Fruit fly (Drosophila melanogaster) whole organism, embryonic: ENCODE results near the gene CG31103.
A peak's percentile ranks its signal among the peaks of the same experiment; 100 is the strongest.

ENCODE experiments used
- Bgb ChIP-seq: fragments of 200-800 bp; sonication (Bioruptor generic); IDR thresholded peaks from 2 replicates; pipeline ENCODE4 v1.3.6; 2022; ENCODE audit warnings: missing biosample characterization, missing genetic modification characterization; ENCODE audit not compliant: partially characterized antibody
- CG1024 ChIP-seq: fragments of 200-800 bp; sonication (Bioruptor generic); IDR thresholded peaks from 2 replicates; pipeline ENCODE4 v1.3.6; 2022; ENCODE audit warnings: missing biosample characterization, missing genetic modification characterization
- CG10654 ChIP-seq: fragments of 200-800 bp; sonication (Bioruptor generic); optimal IDR thresholded peaks from 2 replicates; lab custom pipeline; 2016; ENCODE audit warnings: missing biosample characterization, missing genetic modification characterization
- CG11093 ChIP-seq: fragments of 200-800 bp; sonication (Bioruptor generic); IDR thresholded peaks from 3 replicates; pipeline ENCODE4 v1.3.6; 2022; ENCODE audit warnings: missing biosample characterization, missing genetic modification characterization
- CG12391 ChIP-seq: fragments of 200-800 bp; sonication (Bioruptor generic); optimal IDR thresholded peaks from 3 replicates; lab custom pipeline; 2018; ENCODE audit warnings: missing biosample characterization, mild to moderate bottlenecking, missing genetic modification characterization, moderate library complexity
- CG12769 ChIP-seq: fragments of 200-800 bp; sonication (Bioruptor generic); optimal IDR thresholded peaks from 2 replicates; lab custom pipeline; 2019; ENCODE audit warnings: missing biosample characterization, mild to moderate bottlenecking, missing genetic modification characterization, moderate library complexity
- CG12942 ChIP-seq: fragments of 200-800 bp; sonication (Bioruptor generic); optimal IDR thresholded peaks from 3 replicates; lab custom pipeline; 2016; ENCODE audit warnings: missing biosample characterization, missing genetic modification characterization
- CG14710 ChIP-seq: fragments of 200-800 bp; sonication (Bioruptor generic); optimal IDR thresholded peaks from 3 replicates; lab custom pipeline; 2019; ENCODE audit warnings: missing biosample characterization, mild to moderate bottlenecking, missing genetic modification characterization, moderate library complexity
- CG16779 ChIP-seq: fragments of 200-800 bp; sonication (Bioruptor generic); IDR thresholded peaks from 2 replicates; pipeline ENCODE4 v1.3.6; 2022; ENCODE audit warnings: missing biosample characterization, missing genetic modification characterization
- CG17829 ChIP-seq: fragments of 200-800 bp; optimal IDR thresholded peaks from 2 replicates; lab custom pipeline; 2019; ENCODE audit warnings: missing biosample characterization, mild to moderate bottlenecking, missing genetic modification characterization, moderate library complexity
- CG2199 ChIP-seq: fragments of 200-800 bp; sonication (Bioruptor generic); IDR thresholded peaks from 3 replicates; pipeline ENCODE4 v1.3.6; 2022; ENCODE audit warnings: missing biosample characterization, missing genetic modification characterization
- CG31365 ChIP-seq: fragments of 200-800 bp; sonication (Bioruptor generic); optimal IDR thresholded peaks from 2 replicates; lab custom pipeline; 2018; ENCODE audit warnings: missing biosample characterization, mild to moderate bottlenecking, missing genetic modification characterization
- CG4730 ChIP-seq: fragments of 200-800 bp; sonication (Bioruptor generic); IDR thresholded peaks from 2 replicates; pipeline ENCODE4 v1.3.6; 2022; ENCODE audit warnings: missing biosample characterization, missing genetic modification characterization
- CG4854 ChIP-seq: fragments of 200-800 bp; sonication (Bioruptor generic); optimal IDR thresholded peaks from 2 replicates; lab custom pipeline; 2016; ENCODE audit warnings: missing biosample characterization, missing genetic modification characterization, inconsistent platforms
- CG6683 ChIP-seq: fragments of 200-800 bp; sonication (Bioruptor generic); optimal IDR thresholded peaks from 2 replicates; lab custom pipeline; 2017; ENCODE audit warnings: missing biosample characterization, mild to moderate bottlenecking, missing genetic modification characterization, missing genetic modification reagents
- CG7271 ChIP-seq: fragments of 200-800 bp; sonication (Bioruptor generic); optimal IDR thresholded peaks from 2 replicates; lab custom pipeline; 2018; ENCODE audit warnings: missing biosample characterization, mild to moderate bottlenecking, missing genetic modification characterization, moderate library complexity
- CG7786 ChIP-seq: fragments of 200-800 bp; sonication (Bioruptor generic); optimal IDR thresholded peaks from 2 replicates; lab custom pipeline; 2016; ENCODE audit warnings: missing biosample characterization, missing genetic modification characterization
- CG7839 ChIP-seq: fragments of 200-800 bp; sonication (Bioruptor generic); optimal IDR thresholded peaks from 3 replicates; lab custom pipeline; 2018; ENCODE audit warnings: missing biosample characterization, mild to moderate bottlenecking, missing genetic modification characterization, moderate library complexity
- CG7987 ChIP-seq: fragments of 200-800 bp; sonication (Bioruptor generic); optimal IDR thresholded peaks from 2 replicates; lab custom pipeline; 2018; ENCODE audit warnings: missing biosample characterization, mild to moderate bottlenecking, missing genetic modification characterization, moderate library complexity
- CrebB ChIP-seq: fragments of 200-800 bp; sonication (Bioruptor generic); optimal IDR thresholded peaks from 3 replicates; lab custom pipeline; 2018; ENCODE audit warnings: missing biosample characterization, mild to moderate bottlenecking, missing genetic modification characterization
- Dll ChIP-seq: fragments of 200-800 bp; sonication (Bioruptor generic); IDR thresholded peaks from 4 replicates; pipeline ENCODE4 v1.3.6; 2022; ENCODE audit warnings: missing biosample characterization, missing genetic modification characterization; ENCODE audit not compliant: partially characterized antibody
- Dref ChIP-seq: fragments of 200-800 bp; sonication (Bioruptor generic); IDR thresholded peaks from 2 replicates; pipeline ENCODE4 v1.3.6; 2022; ENCODE audit warnings: missing biosample characterization, missing genetic modification characterization
- ERR ChIP-seq: fragments of 200-800 bp; sonication (Bioruptor generic); optimal IDR thresholded peaks from 2 replicates; lab custom pipeline; 2016; ENCODE audit warnings: missing biosample characterization, missing genetic modification characterization
- Eip74EF ChIP-seq, 2 experiments: fragments of 200-800 bp in 1 of 2; fragments of >200 bp in 1 of 2; sonication (Bioruptor generic) in 1 of 2; optimal IDR thresholded peaks; 2 replicates each; lab custom pipeline; 2017 to 2019; ENCODE audit warnings: missing biosample characterization in 2 of 2, missing genetic modification characterization in 2 of 2, mild to moderate bottlenecking in 1 of 2, moderate library complexity in 1 of 2
- Elba2 ChIP-seq: fragments of 200-800 bp; sonication (Bioruptor generic); optimal IDR thresholded peaks from 3 replicates; lab custom pipeline; 2016; ENCODE audit warnings: missing biosample characterization, missing genetic modification characterization
- HLH54F ChIP-seq: fragments of 200-800 bp; sonication (Bioruptor generic); optimal IDR thresholded peaks from 3 replicates; lab custom pipeline; 2016; ENCODE audit warnings: missing biosample characterization, missing genetic modification characterization
- Hr3 ChIP-seq: fragments of 200-800 bp; sonication (Bioruptor generic); optimal IDR thresholded peaks from 3 replicates; lab custom pipeline; 2016; ENCODE audit warnings: missing biosample characterization, missing genetic modification characterization
- Jarid2 ChIP-seq: fragments of 200-800 bp; sonication (Bioruptor generic); optimal IDR thresholded peaks from 3 replicates; lab custom pipeline; 2017; ENCODE audit warnings: mild to moderate bottlenecking, missing biosample characterization, missing genetic modification reagents, missing genetic modification characterization
- Myb ChIP-seq: fragments of 200-800 bp; sonication (Bioruptor generic); optimal IDR thresholded peaks from 2 replicates; lab custom pipeline; 2016; ENCODE audit warnings: missing biosample characterization, missing genetic modification characterization
- Ssrp ChIP-seq: fragments of 200-800 bp; sonication (Bioruptor generic); optimal IDR thresholded peaks from 2 replicates; lab custom pipeline; 2018; ENCODE audit warnings: missing biosample characterization, mild to moderate bottlenecking, missing genetic modification characterization, moderate library complexity
- Xrp1 ChIP-seq: fragments of 200-800 bp; sonication (Bioruptor generic); IDR thresholded peaks from 2 replicates; pipeline ENCODE4 v1.3.6; 2022; ENCODE audit warnings: missing biosample characterization, missing genetic modification characterization
- ase ChIP-seq: fragments of 200-800 bp; sonication (Bioruptor generic); IDR thresholded peaks from 3 replicates; pipeline ENCODE4 v1.3.6; 2022; ENCODE audit warnings: missing biosample characterization, missing genetic modification characterization
- bbx ChIP-seq: fragments of 200-800 bp; sonication (Bioruptor generic); IDR thresholded peaks from 2 replicates; pipeline ENCODE4 v1.3.6; 2022; ENCODE audit warnings: missing biosample characterization, missing genetic modification characterization; ENCODE audit not compliant: partially characterized antibody
- croc ChIP-seq: fragments of 200-800 bp; sonication (Bioruptor generic); conservative IDR thresholded peaks from 3 replicates; pipeline ENCODE4 v1.3.6; 2022; ENCODE audit warnings: missing biosample characterization, missing genetic modification characterization
- gsb ChIP-seq: fragments of 200-800 bp; sonication (Bioruptor generic); IDR thresholded peaks from 2 replicates; pipeline ENCODE4 v1.3.6; 2022; ENCODE audit warnings: missing biosample characterization, missing genetic modification characterization
- nerfin-1 ChIP-seq: fragments of 200-800 bp; sonication (Bioruptor generic); optimal IDR thresholded peaks from 3 replicates; lab custom pipeline; 2019; ENCODE audit warnings: missing biosample characterization, mild to moderate bottlenecking, missing genetic modification characterization, moderate library complexity
- nmo ChIP-seq: fragments of 200-800 bp; sonication (Bioruptor generic); optimal IDR thresholded peaks from 2 replicates; lab custom pipeline; 2018; ENCODE audit warnings: missing biosample characterization, mild to moderate bottlenecking, missing genetic modification characterization, moderate library complexity
- p53 ChIP-seq: fragments of 200-800 bp; sonication (Bioruptor generic); optimal IDR thresholded peaks from 2 replicates; lab custom pipeline; 2016; ENCODE audit warnings: missing biosample characterization, missing genetic modification characterization
- pho ChIP-seq: fragments of 200-800 bp; sonication (Bioruptor generic); optimal IDR thresholded peaks from 2 replicates; lab custom pipeline; 2016; ENCODE audit warnings: missing biosample characterization, missing genetic modification characterization
- psq ChIP-seq: fragments of 200-800 bp; sonication (Bioruptor generic); optimal IDR thresholded peaks from 2 replicates; lab custom pipeline; 2017; ENCODE audit warnings: missing biosample characterization, missing genetic modification characterization
- pzg ChIP-seq: fragments of 200-800 bp; sonication (Bioruptor generic); optimal IDR thresholded peaks from 3 replicates; lab custom pipeline; 2018; ENCODE audit warnings: missing biosample characterization, mild to moderate bottlenecking, missing genetic modification characterization, moderate library complexity
- ranshi ChIP-seq: fragments of 200-800 bp; sonication (Bioruptor generic); IDR thresholded peaks from 2 replicates; pipeline ENCODE4 v1.3.6; 2022; ENCODE audit warnings: missing biosample characterization, missing genetic modification characterization
- sob ChIP-seq: fragments of 200-800 bp; sonication (Bioruptor generic); IDR thresholded peaks from 2 replicates; pipeline ENCODE4 v1.3.6; 2022; ENCODE audit warnings: missing biosample characterization, missing genetic modification characterization
- stwl ChIP-seq: fragments of 200-800 bp; sonication (Bioruptor generic); optimal IDR thresholded peaks from 3 replicates; lab custom pipeline; 2018; ENCODE audit warnings: missing biosample characterization, mild to moderate bottlenecking, missing genetic modification characterization, moderate library complexity
- tap ChIP-seq: fragments of 200-800 bp; optimal IDR thresholded peaks from 3 replicates; lab custom pipeline; 2019; ENCODE audit warnings: missing biosample characterization, mild to moderate bottlenecking, missing genetic modification characterization, moderate library complexity
- tna ChIP-seq: fragments of 200-800 bp; sonication (Bioruptor generic); IDR thresholded peaks from 2 replicates; pipeline ENCODE4 v1.3.6; 2022; ENCODE audit warnings: missing biosample characterization, missing genetic modification characterization; ENCODE audit not compliant: partially characterized antibody
- trem ChIP-seq: fragments of 200-800 bp; optimal IDR thresholded peaks from 3 replicates; lab custom pipeline; 2019; ENCODE audit warnings: missing biosample characterization, mild to moderate bottlenecking, missing genetic modification characterization, moderate library complexity
- vnd ChIP-seq: fragments of 200-800 bp; sonication (Bioruptor generic); IDR thresholded peaks from 3 replicates; pipeline ENCODE4 v1.3.6; 2022; ENCODE audit warnings: missing biosample characterization, missing genetic modification characterization; ENCODE audit not compliant: partially characterized antibody
- wdn ChIP-seq: fragments of 200-800 bp; sonication (Bioruptor generic); IDR thresholded peaks from 2 replicates; pipeline ENCODE4 v1.3.6; 2022; ENCODE audit warnings: missing biosample characterization, missing genetic modification characterization
- zfh2 ChIP-seq: fragments of 200-800 bp; sonication (Bioruptor generic); optimal IDR thresholded peaks from 2 replicates; lab custom pipeline; 2016; ENCODE audit warnings: missing biosample characterization, missing genetic modification characterization

CG31103 gene

dm6 chr3R:25265589-25266201, 46.6 kb downstream of the CG31103 start, which contains the start of the genes GlnRS and RIOK2 (continued):
- no peak for TF ChIP-seq wdn (GFP tag; lab: Robert Waterston, UW)
- no peak; the same call in 2 of the 3 replicates for TF ChIP-seq croc (GFP tag; lab: Robert Waterston, UW)
- 0 out of 2 replicates have a peak, but pooled peaks have one; percentile 49 for TF ChIP-seq sob (GFP tag; lab: Robert Waterston, UW)
- no peak for TF ChIP-seq CG31365 (tag; lab: Kevin White, UChicago)
- peak; percentile 39 for TF ChIP-seq CG7271 (tag; lab: Kevin White, UChicago)
- peak; percentile 11 for TF ChIP-seq CrebB (tag; lab: Kevin White, UChicago)
- TF ChIP-seq p53 (GFP tag; lab: Kevin White, UChicago): peak; percentile 32
- peak; percentile 10 for TF ChIP-seq CG7786 (GFP tag; lab: Kevin White, UChicago)
- peak; percentile 95 for TF ChIP-seq stwl
- no peak for TF ChIP-seq CG11093 (GFP tag; lab: Robert Waterston, UW)
- peak; percentile 98 for TF ChIP-seq Bgb (GFP tag; lab: Robert Waterston, UW)
- TF ChIP-seq Hr3: no peak
- TF ChIP-seq CG4854 (GFP tag; lab: Kevin White, UChicago): no peak
- peak; percentile 95 for TF ChIP-seq Dll (GFP tag; lab: Robert Waterston, UW)
- TF ChIP-seq tna (GFP tag; lab: Robert Waterston, UW): peak; percentile 92
- TF ChIP-seq nmo (GFP tag; lab: Kevin White, UChicago): peak; percentile 71
- no peak for TF ChIP-seq CG2199
- TF ChIP-seq gsb (GFP tag; lab: Robert Waterston, UW): no peak
- TF ChIP-seq Eip74EF (GFP tag; optimal IDR thresholded peaks at IDR 0.05; lab: Kevin White, UChicago): peak in 1 of 2 experiments; percentile 59
- TF ChIP-seq CG14710 (tag; lab: Kevin White, UChicago): no peak
- TF ChIP-seq Jarid2 (GFP tag; lab: Kevin White, UChicago): no peak
- no peak for TF ChIP-seq HLH54F
- TF ChIP-seq CG16779 (GFP tag; lab: Robert Waterston, UW): no peak
- peak; percentile 60 for TF ChIP-seq Myb (GFP tag; lab: Kevin White, UChicago)
- TF ChIP-seq CG7987 (GFP tag; lab: Kevin White, UChicago): peak; percentile 49
- no peak for TF ChIP-seq ranshi (GFP tag; lab: Robert Waterston, UW)
- TF ChIP-seq Ssrp (tag; lab: Kevin White, UChicago): no peak
- no peak for TF ChIP-seq CG6683 (GFP tag; lab: Kevin White, UChicago)
- peak; percentile 81 for TF ChIP-seq trem (tag; lab: Kevin White, UChicago)
- TF ChIP-seq Elba2: no peak
- no peak for TF ChIP-seq ase (GFP tag; lab: Robert Waterston, UW)
- peak; percentile 31 for TF ChIP-seq CG12391
- peak; percentile 88 for TF ChIP-seq Dref
- TF ChIP-seq tap (tag; lab: Kevin White, UChicago): no peak
- TF ChIP-seq CG1024 (GFP tag; lab: Robert Waterston, UW): peak; percentile 88
- peak; percentile 96 for TF ChIP-seq bbx (GFP tag; lab: Robert Waterston, UW)
- 0 out of 2 replicates have a peak, but pooled peaks have one; percentile 15 for TF ChIP-seq Xrp1 (GFP tag; lab: Robert Waterston, UW)
- peak; percentile 27 for TF ChIP-seq zfh2 (GFP tag; lab: Kevin White, UChicago)
- TF ChIP-seq CG10654 (GFP tag; lab: Kevin White, UChicago): no peak
- peak; percentile 59 for TF ChIP-seq CG17829
- no peak for TF ChIP-seq psq
- peak; percentile 92 for TF ChIP-seq vnd
- TF ChIP-seq CG12942 (GFP tag; lab: Kevin White, UChicago): no peak
- TF ChIP-seq pho (GFP tag; lab: Kevin White, UChicago): peak; percentile 5
- no peak for TF ChIP-seq nerfin-1 (tag; lab: Kevin White, UChicago)
- TF ChIP-seq CG12769 (tag; lab: Kevin White, UChicago): no peak
- no peak for TF ChIP-seq CG4730
- peak; percentile 98 for TF ChIP-seq pzg
- peak; percentile 35 for TF ChIP-seq ERR (GFP tag; lab: Kevin White, UChicago)
- no peak for TF ChIP-seq CG7839
